Worm (Caenorhabditis elegans): Measurements from ENCODE around the gene M176.4.

The M176.4 gene

DNA sequence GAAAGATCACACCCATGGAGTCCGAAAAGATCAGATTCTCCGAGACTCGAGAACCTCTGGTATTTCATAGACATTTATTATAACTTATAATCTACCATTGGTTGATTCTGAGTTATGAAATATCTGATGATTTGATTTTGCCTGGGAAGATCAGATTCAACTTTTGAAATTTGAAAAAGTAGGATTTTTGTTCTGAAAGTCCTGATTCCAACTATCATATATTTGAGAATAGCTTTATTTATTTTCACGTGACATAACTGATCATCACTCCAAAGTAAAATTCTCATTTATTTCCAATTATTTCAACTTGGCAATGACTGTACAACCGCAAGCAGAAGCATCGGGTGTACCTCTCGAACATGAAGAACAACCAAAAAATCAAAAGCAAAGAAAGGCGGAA lies 18.4 kb upstream of the M176.4 start, which contains the start of gene Y51B9A.7:
Gene Y51B9A.7 (plus strand): TSS at position 301 of the 400 bp plus-strand sequence.
- TF ChIP-seq ceh-24 (tag; optimal IDR thresholded peaks at IDR 0.05), result no peak
- no peak for TF ChIP-seq nfya-1 (tag; optimal IDR thresholded peaks at IDR 0.05)
- TF ChIP-seq fax-1 (tag; optimal IDR thresholded peaks at IDR 0.05), result no peak
- no peak for TF ChIP-seq elt-4 (tag; optimal IDR thresholded peaks at IDR 0.05)
- TF ChIP-seq pha-4 (tag; optimal IDR thresholded peaks at IDR 0.05), result no peak
- no peak for TF ChIP-seq ets-4 (tag; optimal IDR thresholded peaks at IDR 0.05)
- TF ChIP-seq ceh-30 (tag; optimal IDR thresholded peaks at IDR 0.05), result no peak
- no peak for TF ChIP-seq C38D4.7 (GFP tag; optimal IDR thresholded peaks at IDR 0.05)
- TF ChIP-seq tbx-7 (tag; optimal IDR thresholded peaks at IDR 0.05), result no peak
- TF ChIP-seq ztf-16 (tag; optimal IDR thresholded peaks at IDR 0.05), result no peak
- TF ChIP-seq nhr-232 (tag; optimal IDR thresholded peaks at IDR 0.05), result no peak
- no peak for TF ChIP-seq hlh-6 (tag; optimal IDR thresholded peaks at IDR 0.05)
- TF ChIP-seq F13H6.1 (tag; optimal IDR thresholded peaks at IDR 0.05), result no peak

DNA sequence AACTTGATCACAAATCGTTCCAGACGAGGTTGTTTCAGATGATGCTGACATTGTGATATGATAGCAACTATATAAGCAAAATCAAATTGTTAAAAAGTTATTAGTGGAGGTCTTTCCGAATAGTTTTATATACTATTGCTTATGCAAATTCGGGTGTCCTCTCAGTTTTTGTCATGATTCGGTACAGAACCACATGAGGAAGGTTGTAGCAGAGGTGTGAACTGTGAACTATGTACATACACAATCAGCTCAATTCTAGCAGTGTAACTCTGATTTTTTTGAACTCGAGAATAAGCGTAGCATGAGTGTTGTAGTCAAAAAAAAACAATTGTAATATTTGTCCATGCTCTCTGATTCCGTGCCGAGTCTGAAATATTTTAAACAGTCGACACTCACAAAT lies 15.1 kb upstream of the M176.4 start, which contains the start of gene Y51B9A.6:
Gene Y51B9A.6 (minus strand): TSS at position 101 of the 400 bp plus-strand sequence.
- TF ChIP-seq ceh-18 (tag; optimal IDR thresholded peaks at IDR 0.05), result no peak
- no peak for TF ChIP-seq fax-1 (tag; optimal IDR thresholded peaks at IDR 0.05)
- TF ChIP-seq T23F11.4 (GFP tag; optimal IDR thresholded peaks at IDR 0.05), result no peak
- no peak for TF ChIP-seq tbx-2 (tag; optimal IDR thresholded peaks at IDR 0.05)
- TF ChIP-seq pros-1 (tag; optimal IDR thresholded peaks at IDR 0.05), result no peak
- TF ChIP-seq hlh-6 (tag; optimal IDR thresholded peaks at IDR 0.05), result no peak
- no peak for TF ChIP-seq ahr-1 (tag; optimal IDR thresholded peaks at IDR 0.05)
- no peak for TF ChIP-seq hlh-15 (tag; optimal IDR thresholded peaks at IDR 0.05)
- TF ChIP-seq rnt-1 (tag; optimal IDR thresholded peaks at IDR 0.05), result no peak
- no peak for TF ChIP-seq mec-3 (tag; optimal IDR thresholded peaks at IDR 0.05; ENCODE audit: borderline replicate concordance)

DNA sequence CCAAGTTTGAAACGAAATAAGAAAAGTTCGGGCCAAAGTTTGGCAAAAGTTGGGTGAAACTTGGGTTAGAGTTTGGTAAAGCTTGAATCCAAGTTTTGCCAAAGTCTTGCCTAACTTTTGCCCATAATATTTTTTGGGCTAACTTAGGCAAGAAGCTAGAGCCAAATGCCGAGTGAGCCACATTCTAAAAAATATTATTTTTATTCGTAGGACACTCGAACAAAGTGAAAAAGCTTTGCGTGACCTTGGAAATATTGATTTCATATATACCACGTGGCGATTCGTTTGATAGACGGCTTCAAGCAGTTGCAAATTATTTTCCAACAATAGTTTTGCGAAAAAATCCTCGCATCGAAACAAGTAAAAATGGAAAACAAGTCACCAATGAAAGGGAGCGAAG lies 14.3 kb upstream of the M176.4 start, which contains the start of gene Y51B9A.5:
Gene Y51B9A.5 (plus strand): TSS at position 301 of the 400 bp plus-strand sequence.
- no peak for TF ChIP-seq fax-1 (tag; optimal IDR thresholded peaks at IDR 0.05)
- TF ChIP-seq pha-2 (tag; optimal IDR thresholded peaks at IDR 0.05), result no peak
- no peak for TF ChIP-seq pha-4 (tag; optimal IDR thresholded peaks at IDR 0.05)
- TF ChIP-seq fkh-10 (GFP tag; optimal IDR thresholded peaks at IDR 0.05), result no peak
- TF ChIP-seq lim-6 (tag; optimal IDR thresholded peaks at IDR 0.05), result no peak
- no peak for TF ChIP-seq C08G9.2 (tag; optimal IDR thresholded peaks at IDR 0.05)
- TF ChIP-seq ceh-14 (tag; optimal IDR thresholded peaks at IDR 0.05), result no peak
- no peak for TF ChIP-seq dmd-4 (tag; optimal IDR thresholded peaks at IDR 0.05; ENCODE audit: borderline replicate concordance)
- TF ChIP-seq sox-4 (tag; optimal IDR thresholded peaks at IDR 0.05), result no peak
- no peak for TF ChIP-seq ceh-18 (tag; optimal IDR thresholded peaks at IDR 0.05)
- TF ChIP-seq ceh-2 (tag; optimal IDR thresholded peaks at IDR 0.05), result no peak
- TF ChIP-seq dve-1 (tag; optimal IDR thresholded peaks at IDR 0.05), result no peak
- TF ChIP-seq hlh-15 (tag; optimal IDR thresholded peaks at IDR 0.05), result no peak
- TF ChIP-seq ahr-1 (tag; optimal IDR thresholded peaks at IDR 0.05), result no peak
- no peak for TF ChIP-seq hlh-13 (GFP tag; optimal IDR thresholded peaks at IDR 0.05)
- TF ChIP-seq Y22D7AL.16 (tag; optimal IDR thresholded peaks at IDR 0.05), result no peak

DNA sequence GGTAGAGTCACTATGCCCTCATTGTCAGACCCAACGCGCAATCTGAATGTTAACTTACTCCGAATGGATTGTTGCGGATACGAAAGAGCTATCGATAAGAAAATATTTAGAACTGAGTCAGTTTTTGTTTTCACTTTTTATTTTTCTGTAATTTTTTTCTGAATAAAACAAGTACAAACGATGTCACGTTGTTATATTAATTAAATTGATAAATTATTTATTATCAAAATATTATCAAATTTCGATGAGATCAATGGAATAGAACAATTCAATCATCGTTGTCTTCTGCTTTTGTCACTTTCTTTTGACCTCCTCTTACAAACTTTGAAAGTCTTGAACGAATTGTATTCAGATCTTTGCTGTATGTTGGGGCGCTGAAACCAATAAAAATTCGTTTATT lies 11.1 kb upstream of the M176.4 start, which contains the start of gene mpz-6:
Gene mpz-6 (minus strand): TSS at position 101 of the 400 bp plus-strand sequence.
- TF ChIP-seq ceh-2 (tag; optimal IDR thresholded peaks at IDR 0.05) (no peak), fax-1 (tag; optimal IDR thresholded peaks at IDR 0.05) (no peak), pat-9 (tag; optimal IDR thresholded peaks at IDR 0.05) (no peak), syd-9 (tag; optimal IDR thresholded peaks at IDR 0.05) (no peak), C08G9.2 (tag; optimal IDR thresholded peaks at IDR 0.05) (no peak), ama-1 (optimal IDR thresholded peaks at IDR 0.05) (no peak), ttx-3 (tag; optimal IDR thresholded peaks at IDR 0.05) (no peak), T23F11.4 (GFP tag; optimal IDR thresholded peaks at IDR 0.05) (no peak), dve-1 (tag; optimal IDR thresholded peaks at IDR 0.05) (no peak), ahr-1 (tag; optimal IDR thresholded peaks at IDR 0.05) (no peak), hlh-30 (tag; optimal IDR thresholded peaks at IDR 0.05; ENCODE audit: insufficient read depth) (no peak), ref-2 (tag; optimal IDR thresholded peaks at IDR 0.05) (no peak), sox-2 (GFP tag; IDR thresholded peaks at IDR 0.05) (no peak), sox-4 (tag; optimal IDR thresholded peaks at IDR 0.05) (no peak), zip-5 (tag; optimal IDR thresholded peaks at IDR 0.05) (no peak), dmd-4 (tag; optimal IDR thresholded peaks at IDR 0.05; ENCODE audit: borderline replicate concordance) (no peak), fkh-10 (GFP tag; optimal IDR thresholded peaks at IDR 0.05) (no peak), hlh-6 (tag; optimal IDR thresholded peaks at IDR 0.05) (no peak), pqm-1 (tag; optimal IDR thresholded peaks at IDR 0.05) (no peak)
